Worm (Caenorhabditis elegans) whole organism, L4 larva: ENCODE measurements around the gene R151.10.

Source experiments
- F37D6.2 ChIP-seq: sonication (generic microtip); optimal IDR thresholded peaks from 2 replicates; lab custom pipeline; 2016; ENCODE audit warnings: mild to moderate bottlenecking, missing genetic modification characterization, missing compliant biosample characterization
- F44E2.7 ChIP-seq: fragments of 200-800 bp; sonication (Bioruptor generic); IDR thresholded peaks from 2 replicates; pipeline ENCODE4 v2.1.2; 2022; ENCODE audit warnings: missing genetic modification characterization, missing compliant biosample characterization
- Y105C5A.15 ChIP-seq: fragments of 200-800 bp; sonication (Bioruptor generic); IDR thresholded peaks from 2 replicates; pipeline ENCODE4 v1.3.6; 2022; ENCODE audit warnings: missing genetic modification characterization, missing compliant biosample characterization
- Y48G9A.11 ChIP-seq: fragments of 200-800 bp; sonication (Bioruptor generic); IDR thresholded peaks from 2 replicates; pipeline ENCODE4 v1.3.6; 2022; ENCODE audit warnings: missing genetic modification reagents, missing genetic modification characterization, missing compliant biosample characterization
- Y5F2A.4 ChIP-seq: fragments of 200-800 bp; sonication (Bioruptor generic); optimal IDR thresholded peaks from 2 replicates; lab custom pipeline; 2018; ENCODE audit warnings: mild to moderate bottlenecking, missing genetic modification characterization, missing compliant biosample characterization
- aha-1 ChIP-seq: fragments of 150-350 bp; peaks from one replicate; lab custom pipeline; 2014; ENCODE audit warnings: missing biosample characterization, missing genetic modification characterization
- arid-1 ChIP-seq: fragments of 200-800 bp; sonication (Bioruptor generic); conservative IDR thresholded peaks from 2 replicates; pipeline ENCODE4 v1.3.6; 2022; ENCODE audit warnings: missing genetic modification reagents, missing genetic modification characterization, missing compliant biosample characterization
- ceh-28 ChIP-seq: fragments of 150-350 bp; optimal IDR thresholded peaks from 2 replicates; lab custom pipeline; 2014; ENCODE audit warnings: missing biosample characterization, missing genetic modification reagents, missing genetic modification characterization
- ceh-62 ChIP-seq: sonication (generic microtip); optimal IDR thresholded peaks from 2 replicates; lab custom pipeline; 2017; ENCODE audit warnings: missing biosample characterization, missing genetic modification characterization
- ceh-82 ChIP-seq: sonication (generic microtip); optimal IDR thresholded peaks from 2 replicates; lab custom pipeline; 2017; ENCODE audit warnings: missing biosample characterization, missing genetic modification characterization
- ces-1 ChIP-seq: fragments of 150-350 bp; sonication (generic microtip); optimal IDR thresholded peaks from 4 replicates; lab custom pipeline; 2014; ENCODE audit warnings: missing biosample characterization, missing genetic modification reagents, missing genetic modification characterization
- dpl-1 ChIP-seq: fragments of 150-350 bp; optimal IDR thresholded peaks from 2 replicates; lab custom pipeline; 2014; ENCODE audit warnings: missing biosample characterization, missing genetic modification reagents, missing genetic modification characterization
- egl-27 ChIP-seq: sonication (generic microtip); optimal IDR thresholded peaks from 3 replicates; lab custom pipeline; 2017; ENCODE audit warnings: missing biosample characterization, missing genetic modification reagents, missing genetic modification characterization
- fkh-10 ChIP-seq: fragments of 150-350 bp; optimal IDR thresholded peaks from 2 replicates; lab custom pipeline; 2014; ENCODE audit warnings: missing biosample characterization, missing genetic modification reagents, missing genetic modification characterization
- fos-1 ChIP-seq: fragments of 150-350 bp; optimal IDR thresholded peaks from 2 replicates; lab custom pipeline; 2014; ENCODE audit warnings: missing biosample characterization, missing genetic modification characterization
- gei-8 ChIP-seq: fragments of 200-800 bp; sonication (Bioruptor generic); optimal IDR thresholded peaks from 2 replicates; lab custom pipeline; 2018; ENCODE audit warnings: mild to moderate bottlenecking, missing genetic modification characterization, missing compliant biosample characterization
- lin-1 ChIP-seq: fragments of 200-800 bp; sonication (Bioruptor generic); IDR thresholded peaks from 2 replicates; pipeline ENCODE4 v1.3.6; 2022; ENCODE audit warnings: missing genetic modification reagents, missing genetic modification characterization, missing compliant biosample characterization
- lin-15B ChIP-seq: fragments of 150-350 bp; sonication (generic microtip); optimal IDR thresholded peaks from 3 replicates; lab custom pipeline; 2014; ENCODE audit warnings: missing biosample characterization, missing genetic modification characterization
- lsy-2 ChIP-seq, 2 experiments: fragments of 150-350 bp in 1 of 2; sonication (generic microtip) in 1 of 2; optimal IDR thresholded peaks; 2 replicates each; lab custom pipeline; 2014 to 2017; ENCODE audit warnings: missing biosample characterization in 2 of 2, missing genetic modification characterization in 2 of 2
- madf-9 ChIP-seq: fragments of 200-800 bp; sonication (Bioruptor generic); conservative IDR thresholded peaks from 2 replicates; pipeline ENCODE4 v1.3.6; 2022; ENCODE audit warnings: missing genetic modification reagents, missing genetic modification characterization, missing compliant biosample characterization
- mdl-1 ChIP-seq, 2 experiments: fragments of 150-350 bp in 1 of 2; sonication (generic microtip) in 1 of 2; optimal IDR thresholded peaks; 2 replicates each; lab custom pipeline; 2014 to 2017; ENCODE audit warnings: missing biosample characterization in 2 of 2, missing genetic modification characterization in 2 of 2
- mxl-3 ChIP-seq: fragments of 200-800 bp; sonication (Bioruptor generic); optimal IDR thresholded peaks from 2 replicates; lab custom pipeline; 2018; ENCODE audit warnings: mild to moderate bottlenecking, missing genetic modification characterization, missing compliant biosample characterization
- nhr-237 ChIP-seq: sonication (generic microtip); optimal IDR thresholded peaks from 2 replicates; lab custom pipeline; 2017; ENCODE audit warnings: missing biosample characterization, missing genetic modification characterization
- nhr-28 ChIP-seq: fragments of 150-350 bp; optimal IDR thresholded peaks from 2 replicates; lab custom pipeline; 2014; ENCODE audit warnings: missing biosample characterization, missing genetic modification characterization
- nhr-41 ChIP-seq: fragments of 200-800 bp; sonication (Bioruptor generic); IDR thresholded peaks from 2 replicates; pipeline ENCODE4 v1.3.6; 2022; ENCODE audit warnings: missing genetic modification reagents, missing genetic modification characterization, missing compliant biosample characterization
- nhr-77 ChIP-seq: fragments of 150-350 bp; optimal IDR thresholded peaks from 2 replicates; lab custom pipeline; 2014; ENCODE audit warnings: missing biosample characterization, missing genetic modification characterization
- set-16 ChIP-seq: fragments of 200-800 bp; sonication (Bioruptor generic); IDR thresholded peaks from 2 replicates; pipeline ENCODE4 v1.3.6; 2022; ENCODE audit warnings: missing genetic modification reagents, missing genetic modification characterization, missing compliant biosample characterization
- snpc-4 ChIP-seq: fragments of 150-350 bp; optimal IDR thresholded peaks from 2 replicates; lab custom pipeline; 2014; ENCODE audit warnings: missing biosample characterization, missing genetic modification characterization
- spr-3 ChIP-seq: fragments of 200-800 bp; sonication (Bioruptor generic); optimal IDR thresholded peaks from 2 replicates; lab custom pipeline; 2018; ENCODE audit warnings: mild to moderate bottlenecking, missing genetic modification characterization, missing compliant biosample characterization
- unc-62 ChIP-seq, 3 experiments: fragments of 150-350 bp in 1 of 3; sonication (generic microtip); optimal IDR thresholded peaks in 2 of 3; peaks in 1 of 3; 1 replicate in 1 of 3; 2 replicates in 2 of 3; lab custom pipeline; 2014 to 2017; ENCODE audit warnings: missing biosample characterization in 3 of 3, missing genetic modification characterization in 3 of 3, missing genetic modification reagents in 3 of 3, missing genotype in 1 of 3
- vab-7 ChIP-seq: fragments of 200-800 bp; sonication (Bioruptor generic); IDR thresholded peaks from 2 replicates; pipeline ENCODE4 v1.3.6; 2022; ENCODE audit warnings: missing genetic modification reagents, missing genetic modification characterization, missing compliant biosample characterization
- zip-2 ChIP-seq: fragments of 150-350 bp; optimal IDR thresholded peaks from 2 replicates; lab custom pipeline; 2014; ENCODE audit warnings: missing biosample characterization, missing genetic modification characterization

R151.10 gene

ce11 chrIII:7253669-7254068 is 22.9 kb upstream of the R151.10 start:
- peak; percentile 80 for TF ChIP-seq ces-1 (GFP tag; lab: Kevin White, UChicago)
- no peak for TF ChIP-seq lsy-2 (tag; optimal IDR thresholded peaks at IDR 0.05; lab: Kevin White, UChicago)
- TF ChIP-seq zip-2 (tag; lab: Kevin White, UChicago), result no peak
- TF ChIP-seq fkh-10 (GFP tag; lab: Kevin White, UChicago), result peak; percentile 91

- TF ChIP-seq madf-9 (GFP tag; lab: Robert Waterston, UW) (no peak), unc-62 (GFP tag; optimal IDR thresholded peaks at IDR 0.05 in 1 of 2; lab: Kevin White, UChicago) (peak in 1 of 2 experiments; percentile 44), unc-62 (tag; optimal IDR thresholded peaks at IDR 0.05; lab: Kevin White, UChicago) (no peak)
These were observed 17.0 kb upstream of the R151.10 start, which contains the start of gene zmp-6 for ce11 chrIII:7247740-7248139. TSS of gene zmp-6 (minus strand) at chrIII:7247840.

ce11 chrIII:7246389-7246788 is 15.6 kb upstream of the R151.10 start:
- peak; percentile 64 for TF ChIP-seq fkh-10 (GFP tag; lab: Kevin White, UChicago)
- no peak for TF ChIP-seq fos-1 (tag; lab: Kevin White, UChicago)
- TF ChIP-seq ces-1 (GFP tag; lab: Kevin White, UChicago), result peak; percentile 59

ce11 chrIII:7242988-7243387 is 12.2 kb upstream of the R151.10 start, which contains the start of gene osm-10:
TSS of gene osm-10 (plus strand) at chrIII:7243280.
- TF ChIP-seq dpl-1 (no peak), mdl-1 (tag; optimal IDR thresholded peaks at IDR 0.05; lab: Kevin White, UChicago) (no peak), aha-1 (tag; lab: Kevin White, UChicago) (peak; percentile 52), nhr-77 (no peak), unc-62 (GFP tag; optimal IDR thresholded peaks at IDR 0.05 in 1 of 2; lab: Kevin White, UChicago) (no peak), unc-62 (tag; optimal IDR thresholded peaks at IDR 0.05; lab: Kevin White, UChicago) (no peak), snpc-4 (no peak), ceh-62 (tag; lab: Kevin White, UChicago) (no peak)

ce11 chrIII:7241065-7241464 is 10.3 kb upstream of the R151.10 start, which contains the start of gene ztf-31:
TSS of gene ztf-31 (plus strand) at chrIII:7241365.
- TF ChIP-seq gei-8 (no peak), Y105C5A.15 (no peak), ceh-62 (tag; lab: Kevin White, UChicago) (no peak), mxl-3 (GFP tag; lab: Kevin White, UChicago) (no peak), F44E2.7 (GFP tag; lab: Robert Waterston, UW) (no peak), nhr-41 (GFP tag; lab: Robert Waterston, UW) (no peak), spr-3 (GFP tag; lab: Kevin White, UChicago) (no peak), nhr-28 (tag; lab: Kevin White, UChicago) (no peak), Y5F2A.4 (GFP tag; lab: Kevin White, UChicago) (no peak), F37D6.2 (tag; lab: Kevin White, UChicago) (no peak), Y48G9A.11 (no peak), mdl-1 (tag; optimal IDR thresholded peaks at IDR 0.05; lab: Kevin White, UChicago) (no peak), set-16 (no peak), aha-1 (tag; lab: Kevin White, UChicago) (no peak), lin-1 (GFP tag; lab: Robert Waterston, UW) (no peak), ces-1 (GFP tag; lab: Kevin White, UChicago) (no peak), nhr-237 (tag; lab: Kevin White, UChicago) (no peak)

ce11 chrIII:7239416-7239815 is 8.7 kb upstream of the R151.10 start:
- TF ChIP-seq ceh-28, result no peak
- no peak for TF ChIP-seq ceh-82 (tag; lab: Kevin White, UChicago)
- TF ChIP-seq gei-8, result no peak
- no peak for TF ChIP-seq vab-7 (GFP tag; lab: Robert Waterston, UW)
- no peak for TF ChIP-seq egl-27
- no peak for TF ChIP-seq lin-15B (tag; lab: Kevin White, UChicago)
- TF ChIP-seq set-16, result no peak
- no peak for TF ChIP-seq arid-1 (GFP tag; lab: Robert Waterston, UW)
- peak in 1 of 2 experiments; percentile 90 for TF ChIP-seq unc-62 (GFP tag; optimal IDR thresholded peaks at IDR 0.05 in 1 of 2; lab: Kevin White, UChicago)
- TF ChIP-seq unc-62 (tag; optimal IDR thresholded peaks at IDR 0.05; lab: Kevin White, UChicago), result no peak
